Worm (Caenorhabditis elegans) whole organism, L3 larva: ENCODE measurements around the gene meg-1.
A peak's percentile ranks its signal among the peaks of the same experiment; 100 is the strongest.

Experiments
- R02D3.7 ChIP-seq: fragments of 150-350 bp; optimal IDR thresholded peaks from 2 replicates; lab custom pipeline; 2014; ENCODE audit warnings: missing biosample characterization, missing genetic modification characterization
- ZK546.5 ChIP-seq: sonication (generic microtip); optimal IDR thresholded peaks from 2 replicates; lab custom pipeline; 2017; ENCODE audit warnings: missing biosample characterization, missing genetic modification characterization
- aly-2 ChIP-seq: fragments of 150-350 bp; optimal IDR thresholded peaks from 2 replicates; lab custom pipeline; 2014; ENCODE audit warnings: missing biosample characterization, missing genetic modification characterization
- ama-1 ChIP-seq: fragments of 150-350 bp; optimal IDR thresholded peaks from 2 replicates; lab custom pipeline; 2018
- ceh-16 ChIP-seq: sonication (generic microtip); optimal IDR thresholded peaks from 2 replicates; lab custom pipeline; 2017; ENCODE audit warnings: missing biosample characterization, missing genetic modification characterization
- ceh-28 ChIP-seq: fragments of 150-350 bp; optimal IDR thresholded peaks from 2 replicates; lab custom pipeline; 2014; ENCODE audit warnings: missing biosample characterization, missing genetic modification reagents, missing genetic modification characterization
- ceh-82 ChIP-seq: fragments of 150-350 bp; optimal IDR thresholded peaks from 2 replicates; lab custom pipeline; 2014; ENCODE audit warnings: missing biosample characterization, missing genetic modification characterization
- ceh-9 ChIP-seq: sonication (generic microtip); optimal IDR thresholded peaks from 2 replicates; lab custom pipeline; 2018; ENCODE audit warnings: missing biosample characterization, missing genetic modification characterization
- daf-12 ChIP-seq: fragments of 150-350 bp; optimal IDR thresholded peaks from 2 replicates; lab custom pipeline; 2014; ENCODE audit warnings: missing biosample characterization, missing genetic modification reagents, missing genetic modification characterization
- egl-27 ChIP-seq: sonication (generic microtip); optimal IDR thresholded peaks from 4 replicates; lab custom pipeline; 2017; ENCODE audit warnings: missing biosample characterization, missing genetic modification reagents, missing genetic modification characterization
- elt-2 ChIP-seq: sonication (generic microtip); optimal IDR thresholded peaks from 2 replicates; lab custom pipeline; 2016; ENCODE audit warnings: missing genetic modification reagents, mild to moderate bottlenecking, missing genetic modification characterization, missing compliant biosample characterization
- elt-3 ChIP-seq, 3 experiments: fragments of 150-350 bp in 1 of 3; sonication (generic microtip) in 2 of 3; optimal IDR thresholded peaks; 2 replicates in 2 of 3; 4 replicates in 1 of 3; lab custom pipeline; 2014 to 2017; ENCODE audit warnings: missing biosample characterization in 3 of 3, missing genetic modification characterization in 3 of 3
- eor-1 ChIP-seq, 2 experiments: fragments of 150-350 bp; optimal IDR thresholded peaks; 2 replicates each; lab custom pipeline; 2014 to 2018; ENCODE audit warnings: missing biosample characterization in 2 of 2, missing genetic modification characterization in 2 of 2
- fkh-10 ChIP-seq: sonication (generic microtip); optimal IDR thresholded peaks from 2 replicates; lab custom pipeline; 2017; ENCODE audit warnings: missing biosample characterization, missing genetic modification reagents, missing genetic modification characterization
- fkh-2 ChIP-seq: fragments of 150-350 bp; optimal IDR thresholded peaks from 2 replicates; lab custom pipeline; 2014; ENCODE audit warnings: missing biosample characterization, missing genetic modification reagents, missing genetic modification characterization
- hmg-11 ChIP-seq: sonication (generic microtip); optimal IDR thresholded peaks from 2 replicates; lab custom pipeline; 2016; ENCODE audit warnings: missing genetic modification characterization, missing compliant biosample characterization
- jun-1 ChIP-seq: fragments of 150-350 bp; optimal IDR thresholded peaks from 2 replicates; lab custom pipeline; 2014; ENCODE audit warnings: missing biosample characterization, missing genetic modification reagents, missing genetic modification characterization
- lsy-12 ChIP-seq: sonication (generic microtip); optimal IDR thresholded peaks from 2 replicates; lab custom pipeline; 2016; ENCODE audit warnings: mild to moderate bottlenecking, missing genetic modification characterization, missing compliant biosample characterization
- mml-1 ChIP-seq: fragments of 150-350 bp; sonication (generic microtip); optimal IDR thresholded peaks from 3 replicates; lab custom pipeline; 2014; ENCODE audit warnings: missing biosample characterization, missing genetic modification characterization
- nhr-23 ChIP-seq: fragments of 150-350 bp; optimal IDR thresholded peaks from 2 replicates; lab custom pipeline; 2014; ENCODE audit warnings: missing biosample characterization, missing genetic modification reagents, missing genetic modification characterization
- nhr-237 ChIP-seq: fragments of 150-350 bp; optimal IDR thresholded peaks from 2 replicates; lab custom pipeline; 2014; ENCODE audit warnings: missing biosample characterization, missing genetic modification characterization
- nhr-25 ChIP-seq: sonication (generic microtip); optimal IDR thresholded peaks from 2 replicates; lab custom pipeline; 2017; ENCODE audit warnings: missing biosample characterization, missing genetic modification characterization
- nhr-28 ChIP-seq: fragments of 150-350 bp; optimal IDR thresholded peaks from 2 replicates; lab custom pipeline; 2014; ENCODE audit warnings: missing biosample characterization, missing genetic modification characterization
- nhr-43 ChIP-seq: sonication (generic microtip); optimal IDR thresholded peaks from 2 replicates; lab custom pipeline; 2016; ENCODE audit warnings: mild to moderate bottlenecking, missing genetic modification characterization, missing compliant biosample characterization; ENCODE audit not compliant: poor library complexity, severe bottlenecking
- nhr-67 ChIP-seq: fragments of 150-350 bp; optimal IDR thresholded peaks from 2 replicates; lab custom pipeline; 2014; ENCODE audit warnings: missing biosample characterization, missing genetic modification characterization
- nhr-77 ChIP-seq: fragments of 150-350 bp; optimal IDR thresholded peaks from 2 replicates; lab custom pipeline; 2014; ENCODE audit warnings: missing biosample characterization, missing genetic modification characterization
- pha-4 ChIP-seq: fragments of 150-350 bp; optimal IDR thresholded peaks from 2 replicates; lab custom pipeline; 2014; ENCODE audit warnings: missing biosample characterization, missing genetic modification reagents, missing genetic modification characterization
- pqm-1 ChIP-seq: fragments of 150-350 bp; optimal IDR thresholded peaks from 2 replicates; lab custom pipeline; 2017; ENCODE audit warnings: missing biosample characterization, missing genetic modification characterization, inconsistent platforms
- sea-2 ChIP-seq: fragments of 150-350 bp; sonication (generic microtip); optimal IDR thresholded peaks from 4 replicates; lab custom pipeline; 2014; ENCODE audit warnings: missing biosample characterization, missing genetic modification reagents, missing genetic modification characterization
- snpc-4 ChIP-seq: fragments of 150-350 bp; optimal IDR thresholded peaks from 2 replicates; lab custom pipeline; 2014; ENCODE audit warnings: missing biosample characterization, missing genetic modification characterization
- tbx-2 ChIP-seq: sonication (generic microtip); optimal IDR thresholded peaks from 2 replicates; lab custom pipeline; 2016; ENCODE audit warnings: mild to moderate bottlenecking, missing genetic modification characterization, missing compliant biosample characterization
- unc-62 ChIP-seq: fragments of 150-350 bp; sonication (generic microtip); optimal IDR thresholded peaks from 4 replicates; lab custom pipeline; 2014; ENCODE audit warnings: missing biosample characterization, missing genetic modification reagents, missing genetic modification characterization
- zag-1 ChIP-seq: fragments of 150-350 bp; optimal IDR thresholded peaks from 2 replicates; lab custom pipeline; 2014; ENCODE audit warnings: missing biosample characterization, missing genetic modification characterization
- ztf-11 ChIP-seq: fragments of 150-350 bp; optimal IDR thresholded peaks from 2 replicates; lab custom pipeline; 2014; ENCODE audit warnings: missing biosample characterization, missing genetic modification characterization

meg-1 gene

DNA sequence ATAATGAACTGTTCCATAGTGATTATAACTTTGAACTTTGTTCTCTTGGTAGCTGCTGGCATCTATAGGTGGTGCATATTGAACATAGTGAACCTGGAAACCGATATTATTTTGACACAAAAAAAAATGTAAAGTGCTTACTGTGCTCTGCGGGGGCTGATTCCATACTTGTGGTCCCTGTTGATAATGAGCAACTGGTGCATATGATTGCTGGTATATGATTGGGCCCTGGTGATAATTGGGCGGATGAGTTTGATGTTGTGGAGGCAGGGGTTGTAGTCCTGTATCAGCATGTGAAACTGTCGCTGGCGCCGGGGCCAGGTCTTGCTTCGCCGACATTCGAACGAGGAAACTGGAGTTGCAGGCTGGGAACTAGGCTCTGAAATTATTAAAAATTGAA is 38.9 kb upstream of the meg-1 start, which contains the start of gene pqn-39:
TSS of gene pqn-39 (minus strand) at position 385 of the 400 bp plus-strand sequence.
- TF ChIP-seq ZK546.5 (tag; lab: Kevin White, UChicago): no peak
- no peak for TF ChIP-seq tbx-2
- TF ChIP-seq fkh-10 (GFP tag; lab: Kevin White, UChicago): no peak
- TF ChIP-seq fkh-2 (tag; lab: Kevin White, UChicago): no peak
- TF ChIP-seq daf-12 (tag; lab: Kevin White, UChicago): no peak
- TF ChIP-seq nhr-28 (tag; lab: Kevin White, UChicago): no peak
- no peak for TF ChIP-seq nhr-237 (tag; lab: Kevin White, UChicago)
- no peak for TF ChIP-seq R02D3.7 (tag; lab: Kevin White, UChicago)
- no peak for TF ChIP-seq ceh-9 (tag; lab: Kevin White, UChicago)
- no peak for TF ChIP-seq nhr-23
- TF ChIP-seq eor-1 (tag; optimal IDR thresholded peaks at IDR 0.05; lab: Kevin White, UChicago): no peak
- TF ChIP-seq nhr-67 (tag; lab: Kevin White, UChicago): no peak
- no peak for TF ChIP-seq zag-1 (tag; lab: Kevin White, UChicago)
- no peak for TF ChIP-seq unc-62
- TF ChIP-seq pha-4 (tag; lab: Kevin White, UChicago): no peak
- TF ChIP-seq, all 47 proteins: peak for 0

DNA sequence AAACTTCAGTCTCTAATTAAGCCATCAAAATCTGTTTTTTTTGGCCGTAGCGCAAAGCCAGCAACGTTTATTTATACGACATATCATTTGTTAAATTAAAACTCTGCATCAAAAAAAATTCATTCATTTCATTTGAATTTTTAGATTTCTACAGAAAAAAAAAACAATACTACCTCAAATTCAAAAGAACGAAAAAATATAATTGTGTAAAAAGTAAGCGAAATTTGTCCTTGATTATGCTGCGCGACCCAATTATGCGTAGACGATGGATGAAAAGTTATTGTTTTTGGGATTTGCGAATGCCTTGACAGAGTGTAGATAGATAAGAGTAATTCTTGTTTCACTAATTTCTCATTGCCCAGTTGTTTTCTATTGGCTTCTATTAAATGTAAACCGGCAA is 33.8 kb upstream of the meg-1 start, which contains the start of gene F48F7.3:
TSS of gene F48F7.3 (plus strand) at position 301 of the 400 bp plus-strand sequence.
- TF ChIP-seq pqm-1 (tag; lab: Kevin White, UChicago): no peak
- no peak for TF ChIP-seq aly-2 (tag; lab: Kevin White, UChicago)
- no peak for TF ChIP-seq sea-2 (GFP tag; lab: Kevin White, UChicago)
- TF ChIP-seq nhr-25 (tag; lab: Kevin White, UChicago): no peak
- no peak for TF ChIP-seq ama-1 (lab: Kevin White, UChicago)
- TF ChIP-seq nhr-43 (tag; lab: Kevin White, UChicago): no peak
- TF ChIP-seq nhr-67 (tag; lab: Kevin White, UChicago): no peak
- no peak for TF ChIP-seq snpc-4
- no peak for TF ChIP-seq elt-3 (tag; optimal IDR thresholded peaks at IDR 0.05; lab: Kevin White, UChicago)

DNA sequence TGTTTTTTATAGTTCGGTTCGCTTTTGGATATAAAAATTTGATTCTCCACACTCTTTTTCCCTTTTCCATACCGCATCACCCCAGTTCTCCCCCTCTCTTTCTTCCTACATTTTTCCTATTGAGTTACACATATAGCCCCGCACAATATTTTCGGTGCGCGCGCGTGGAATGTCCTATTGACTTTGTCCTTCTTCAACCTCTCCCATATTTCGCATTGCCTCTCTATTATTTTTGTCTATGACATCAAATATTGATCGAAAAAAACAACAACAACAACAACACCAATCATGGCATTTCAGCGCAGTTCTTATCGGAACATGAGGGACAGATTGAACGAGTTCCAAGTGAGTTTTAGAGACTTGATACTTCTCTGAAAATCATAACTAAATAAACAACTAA is 30.4 kb upstream of the meg-1 start, which contains the start of gene syx-2:
TSS of gene syx-2 (plus strand) at position 301 of the 400 bp plus-strand sequence.
- TF ChIP-seq egl-27 (tag; lab: Kevin White, UChicago) (no peak), ztf-11 (tag; lab: Kevin White, UChicago) (no peak), jun-1 (tag; lab: Kevin White, UChicago) (no peak), R02D3.7 (tag; lab: Kevin White, UChicago) (no peak), ceh-82 (tag; lab: Kevin White, UChicago) (no peak), elt-3 (tag; optimal IDR thresholded peaks at IDR 0.05; lab: Kevin White, UChicago) (no peak), pha-4 (tag; lab: Kevin White, UChicago) (peak; percentile 57)

- no peak for TF ChIP-seq mml-1 (tag; lab: Kevin White, UChicago)
- TF ChIP-seq elt-2 (tag; lab: Kevin White, UChicago): peak; percentile 44
- TF ChIP-seq lsy-12: no peak
- TF ChIP-seq hmg-11 (tag; lab: Kevin White, UChicago): no peak
- no peak for TF ChIP-seq ama-1 (lab: Kevin White, UChicago)
- no peak for TF ChIP-seq daf-12 (tag; lab: Kevin White, UChicago)
- peak; percentile 54 for TF ChIP-seq pqm-1 (tag; lab: Kevin White, UChicago)
- TF ChIP-seq, all 47 proteins: peak for 2
Measured at ce11 chrX:13959383-13959782, 29.9 kb upstream of the meg-1 start.

DNA sequence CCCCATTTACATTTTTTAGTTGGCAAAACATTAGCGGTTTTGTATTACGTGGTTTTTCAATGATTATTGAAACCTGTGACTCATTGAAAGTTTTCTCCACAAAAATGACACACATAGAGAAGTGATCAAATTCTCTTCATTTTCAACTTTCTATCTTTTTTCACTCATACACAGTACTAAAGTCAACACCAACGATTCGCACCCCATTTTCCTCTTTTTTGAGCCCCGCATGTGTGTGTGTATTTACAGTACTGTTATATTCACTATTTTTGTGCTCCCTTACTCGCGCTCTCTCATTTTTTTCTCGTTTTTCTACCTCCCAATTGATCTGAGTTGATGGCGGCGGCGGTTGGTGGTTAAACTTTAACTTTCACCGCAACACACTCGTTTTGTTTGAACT is 29.0 kb upstream of the meg-1 start:
- TF ChIP-seq pha-4 (tag; lab: Kevin White, UChicago) (peak; percentile 90), ceh-16 (no peak)
- TF ChIP-seq, all 47 proteins: peak for 1

DNA sequence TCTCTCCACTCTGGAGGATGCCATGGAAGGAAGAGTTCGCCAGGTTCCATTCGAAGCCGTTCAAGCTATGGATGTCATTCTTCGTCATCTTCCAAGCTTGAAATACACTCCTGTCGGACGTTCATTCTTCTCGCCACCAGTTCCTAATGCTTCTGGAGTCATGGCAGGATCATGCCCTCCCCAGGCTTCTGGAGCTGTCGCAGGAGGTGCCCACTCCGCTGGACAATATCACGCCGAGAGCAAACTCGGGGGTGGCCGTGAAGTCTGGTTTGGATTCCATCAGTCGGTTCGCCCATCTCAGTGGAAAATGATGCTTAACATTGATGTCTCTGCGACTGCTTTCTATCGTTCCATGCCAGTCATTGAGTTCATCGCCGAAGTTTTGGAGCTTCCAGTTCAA is 22.9 kb upstream of the meg-1 start:
- TF ChIP-seq zag-1 (tag; lab: Kevin White, UChicago): no peak
- TF ChIP-seq pqm-1 (tag; lab: Kevin White, UChicago): no peak
- TF ChIP-seq ceh-28: no peak
- TF ChIP-seq hmg-11 (tag; lab: Kevin White, UChicago): no peak
- TF ChIP-seq ceh-9 (tag; lab: Kevin White, UChicago): no peak
- TF ChIP-seq daf-12 (tag; lab: Kevin White, UChicago): no peak
- TF ChIP-seq nhr-77 (tag; lab: Kevin White, UChicago): no peak
- TF ChIP-seq ceh-82 (tag; lab: Kevin White, UChicago): no peak
- TF ChIP-seq tbx-2: no peak
- no peak for TF ChIP-seq fkh-2 (tag; lab: Kevin White, UChicago)
